Worm (Caenorhabditis elegans) whole organism, L4 larva: ENCODE measurements around the gene acy-4.

Experiments
- F26F4.8 ChIP-seq: fragments of 200-800 bp; sonication (Bioruptor generic); conservative IDR thresholded peaks from 2 replicates; pipeline ENCODE4 v1.3.6; 2022; ENCODE audit warnings: missing genetic modification characterization, missing compliant biosample characterization
- Y105C5A.15 ChIP-seq: fragments of 200-800 bp; sonication (Bioruptor generic); IDR thresholded peaks from 2 replicates; pipeline ENCODE4 v1.3.6; 2022; ENCODE audit warnings: missing genetic modification characterization, missing compliant biosample characterization
- ama-1 ChIP-seq: fragments of 150-350 bp; optimal IDR thresholded peaks from 2 replicates; lab custom pipeline; 2014; ENCODE audit warnings: inconsistent platforms, mixed read lengths
- dpl-1 ChIP-seq: fragments of 150-350 bp; optimal IDR thresholded peaks from 2 replicates; lab custom pipeline; 2014; ENCODE audit warnings: missing biosample characterization, missing genetic modification reagents, missing genetic modification characterization
- mdl-1 ChIP-seq, 2 experiments: fragments of 150-350 bp in 1 of 2; sonication (generic microtip) in 1 of 2; optimal IDR thresholded peaks; 2 replicates each; lab custom pipeline; 2014 to 2017; ENCODE audit warnings: missing biosample characterization in 2 of 2, missing genetic modification characterization in 2 of 2
- mdt-29 ChIP-seq: fragments of 200-800 bp; sonication (Bioruptor generic); IDR thresholded peaks from 2 replicates; pipeline ENCODE4 v1.3.6; 2022; ENCODE audit warnings: missing genetic modification reagents, missing genetic modification characterization, missing compliant biosample characterization
- mxl-3 ChIP-seq: fragments of 200-800 bp; sonication (Bioruptor generic); optimal IDR thresholded peaks from 2 replicates; lab custom pipeline; 2018; ENCODE audit warnings: mild to moderate bottlenecking, missing genetic modification characterization, missing compliant biosample characterization
- nhr-76 ChIP-seq: fragments of 150-350 bp; optimal IDR thresholded peaks from 2 replicates; lab custom pipeline; 2014; ENCODE audit warnings: missing biosample characterization, missing genetic modification characterization
- pqm-1 ChIP-seq: sonication (generic microtip); optimal IDR thresholded peaks from 2 replicates; lab custom pipeline; 2017; ENCODE audit warnings: missing biosample characterization, missing genetic modification characterization
- snpc-4 ChIP-seq: fragments of 150-350 bp; optimal IDR thresholded peaks from 2 replicates; lab custom pipeline; 2014; ENCODE audit warnings: missing biosample characterization, missing genetic modification characterization
- unc-62 ChIP-seq, 3 experiments: fragments of 150-350 bp in 1 of 3; sonication (generic microtip); optimal IDR thresholded peaks in 2 of 3; peaks in 1 of 3; 1 replicate in 1 of 3; 2 replicates in 2 of 3; lab custom pipeline; 2014 to 2017; ENCODE audit warnings: missing biosample characterization in 3 of 3, missing genetic modification characterization in 3 of 3, missing genetic modification reagents in 3 of 3, missing genotype in 1 of 3
- zag-1 ChIP-seq: fragments of 150-350 bp; optimal IDR thresholded peaks from 2 replicates; lab custom pipeline; 2014; ENCODE audit warnings: missing biosample characterization, missing genetic modification characterization
- zfp-2 ChIP-seq: sonication (generic microtip); optimal IDR thresholded peaks from 2 replicates; lab custom pipeline; 2016; ENCODE audit warnings: mild to moderate bottlenecking, missing genetic modification characterization, missing compliant biosample characterization

DNA sequence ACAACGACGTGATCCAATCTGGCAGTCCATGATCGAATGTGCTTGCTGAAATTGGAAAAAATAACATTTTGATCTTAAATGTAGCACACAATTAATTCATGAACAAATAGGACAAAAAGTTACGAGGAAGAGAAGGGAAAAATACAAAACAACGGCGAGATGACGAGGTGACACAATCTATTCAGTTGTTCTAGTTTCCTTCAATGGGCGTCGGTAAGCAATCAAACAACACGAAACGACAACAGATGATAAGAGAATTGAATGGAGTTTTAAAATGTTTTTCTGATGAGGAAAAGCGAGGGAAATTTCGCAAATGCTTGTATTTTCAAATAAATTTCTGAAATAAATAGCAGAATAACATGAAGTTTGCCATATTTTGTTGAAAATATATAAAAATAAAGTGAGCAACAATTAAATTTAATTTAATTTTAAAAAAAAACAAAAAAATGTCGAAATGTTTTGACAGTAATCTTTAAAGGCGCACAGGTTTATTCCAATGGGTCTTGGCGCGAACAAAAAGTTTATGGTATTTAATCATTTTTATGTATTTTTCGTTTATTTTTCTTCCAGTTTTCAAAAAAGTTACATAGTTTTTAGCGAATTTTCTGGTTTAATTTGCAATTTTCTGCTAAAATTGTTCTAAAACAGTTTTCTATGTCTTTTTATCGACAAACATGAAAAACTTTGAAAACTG is 35.5 kb upstream of the acy-4 start, which contains the start of gene C14C11.7:
- TF ChIP-seq zag-1 (no peak), Y105C5A.15 (no peak), ama-1 (lab: Kevin White, UChicago) (no peak), unc-62 (GFP tag; optimal IDR thresholded peaks at IDR 0.05 in 1 of 2; lab: Kevin White, UChicago) (no peak), unc-62 (tag; optimal IDR thresholded peaks at IDR 0.05; lab: Kevin White, UChicago) (no peak), dpl-1 (GFP tag; lab: Kevin White, UChicago) (no peak), nhr-76 (tag; lab: Kevin White, UChicago) (no peak), zfp-2 (tag; lab: Kevin White, UChicago) (no peak), pqm-1 (tag; lab: Kevin White, UChicago) (no peak), mdl-1 (tag; optimal IDR thresholded peaks at IDR 0.05; lab: Kevin White, UChicago) (no peak), mdt-29 (no peak), mxl-3 (GFP tag; lab: Kevin White, UChicago) (no peak), snpc-4 (tag; lab: Kevin White, UChicago) (no peak), F26F4.8 (no peak)
